Fruit fly (Drosophila melanogaster) whole organism, wandering third instar larva: ENCODE data around the gene Cyt-c1.
A peak's percentile ranks its signal among the peaks of the same experiment; 100 is the strongest.

Experiments used
- Abd-B ChIP-seq: fragments of >200 bp; optimal IDR thresholded peaks from 2 replicates; lab custom pipeline; 2017; ENCODE audit warnings: missing biosample characterization, missing genetic modification characterization
- CG32264 ChIP-seq: fragments of 200-800 bp; sonication (Bioruptor generic); optimal IDR thresholded peaks from 2 replicates; lab custom pipeline; 2016; ENCODE audit warnings: missing biosample characterization, missing genetic modification characterization
- CG9705 ChIP-seq: fragments of 200-800 bp; sonication (Bioruptor generic); optimal IDR thresholded peaks from 2 replicates; lab custom pipeline; 2018; ENCODE audit warnings: missing biosample characterization, mild to moderate bottlenecking, missing genetic modification characterization
- CrebA ChIP-seq: fragments of 200-800 bp; sonication (Bioruptor generic); optimal IDR thresholded peaks from 2 replicates; lab custom pipeline; 2016; ENCODE audit warnings: missing biosample characterization, mild to moderate bottlenecking, missing genetic modification characterization, borderline replicate concordance
- Dfd ChIP-seq: fragments of >200 bp; optimal IDR thresholded peaks from 2 replicates; lab custom pipeline; 2017; ENCODE audit warnings: missing biosample characterization, missing genetic modification characterization
- Dif ChIP-seq: fragments of 200-275, 200-300 bp; sonication (Bioruptor generic); optimal IDR thresholded peaks from 2 replicates; lab custom pipeline; 2018; ENCODE audit warnings: missing biosample characterization, missing genetic modification characterization; ENCODE audit not compliant: partially characterized antibody
- HLH106 ChIP-seq: fragments of 200-800 bp; optimal IDR thresholded peaks from 3 replicates; lab custom pipeline; 2019; ENCODE audit warnings: missing biosample characterization, mild to moderate bottlenecking, missing genetic modification characterization, moderate library complexity
- Hnf4 ChIP-seq: fragments of 200-800 bp; sonication (Bioruptor generic); optimal IDR thresholded peaks from 2 replicates; lab custom pipeline; 2016; ENCODE audit warnings: missing biosample characterization, mild to moderate bottlenecking, missing genetic modification characterization
- Hr78 ChIP-seq: fragments of >200 bp; optimal IDR thresholded peaks from 2 replicates; lab custom pipeline; 2017; ENCODE audit warnings: missing biosample characterization, missing genetic modification characterization
- Jra ChIP-seq: sonication (Bioruptor generic); optimal IDR thresholded peaks from 2 replicates; lab custom pipeline; 2016; ENCODE audit warnings: missing biosample characterization, missing genetic modification characterization
- Mio ChIP-seq: sonication (Bioruptor generic); optimal IDR thresholded peaks from 2 replicates; lab custom pipeline; 2016; ENCODE audit warnings: missing biosample characterization, missing genetic modification characterization
- Myc ChIP-seq: fragments of >200 bp; optimal IDR thresholded peaks from 2 replicates; lab custom pipeline; 2017
- N ChIP-seq: fragments of >200 bp; optimal IDR thresholded peaks from 2 replicates; lab custom pipeline; 2018; ENCODE audit warnings: missing biosample characterization, missing external identifiers, missing genetic modification characterization
- OdsH ChIP-seq: fragments of 200-800 bp; sonication (Bioruptor generic); optimal IDR thresholded peaks from 2 replicates; lab custom pipeline; 2016; ENCODE audit warnings: missing biosample characterization, mild to moderate bottlenecking, missing genetic modification characterization
- Rel ChIP-seq, 2 experiments: fragments of 200-800 bp; sonication (Bioruptor generic) in 1 of 2; optimal IDR thresholded peaks; 2 replicates in 1 of 2; 3 replicates in 1 of 2; lab custom pipeline; 2016 to 2019; ENCODE audit warnings: mild to moderate bottlenecking in 2 of 2, missing biosample characterization in 2 of 2, missing genetic modification characterization in 2 of 2, moderate library complexity in 1 of 2
- Sp1 ChIP-seq: fragments of 200-800 bp; sonication (Bioruptor generic); optimal IDR thresholded peaks from 3 replicates; lab custom pipeline; 2019; ENCODE audit warnings: missing biosample characterization, mild to moderate bottlenecking, missing genetic modification characterization, moderate library complexity
- Vsx2 ChIP-seq: fragments of 200-300, 225-300 bp; sonication (Bioruptor generic); optimal IDR thresholded peaks from 2 replicates; lab custom pipeline; 2018; ENCODE audit warnings: missing biosample characterization, missing genetic modification characterization; ENCODE audit not compliant: partially characterized antibody
- br ChIP-seq: fragments of 200-800 bp; sonication (Bioruptor generic); optimal IDR thresholded peaks from 2 replicates; lab custom pipeline; 2016; ENCODE audit warnings: missing biosample characterization, missing genetic modification characterization
- brk ChIP-seq: fragments of 200-800 bp; sonication (Bioruptor generic); optimal IDR thresholded peaks from 2 replicates; lab custom pipeline; 2016; ENCODE audit warnings: missing biosample characterization, mild to moderate bottlenecking, missing genetic modification characterization
- dl ChIP-seq, 2 experiments: fragments of 175-275, 200-275 bp in 1 of 2; fragments of 200-275 bp in 1 of 2; sonication (Bioruptor generic); optimal IDR thresholded peaks; lab custom pipeline; 2018; ENCODE audit warnings: mild to moderate bottlenecking in 2 of 2, missing biosample characterization in 2 of 2, missing genetic modification characterization in 2 of 2, moderate library complexity in 2 of 2; ENCODE audit not compliant: partially characterized antibody in 2 of 2, insufficient read depth in 1 of 2
- dmrt93B ChIP-seq: fragments of 200-800 bp; sonication (Bioruptor generic); optimal IDR thresholded peaks from 2 replicates; lab custom pipeline; 2018; ENCODE audit warnings: missing biosample characterization, mild to moderate bottlenecking, missing genetic modification characterization
- ey ChIP-seq: fragments of 200-800 bp; sonication (Bioruptor generic); optimal IDR thresholded peaks from 2 replicates; lab custom pipeline; 2016; ENCODE audit warnings: missing biosample characterization, missing genetic modification characterization
- foxo ChIP-seq, 2 experiments: fragments of 200-800 bp; sonication (Bioruptor generic); optimal IDR thresholded peaks; 2 replicates in 1 of 2; 3 replicates in 1 of 2; lab custom pipeline; 2016 to 2017; ENCODE audit warnings: missing biosample characterization in 2 of 2, missing genetic modification characterization in 2 of 2
- fru ChIP-seq: fragments of 200-800 bp; sonication (Bioruptor generic); optimal IDR thresholded peaks from 3 replicates; lab custom pipeline; 2016; ENCODE audit warnings: missing biosample characterization, mild to moderate bottlenecking, missing genetic modification characterization
- h ChIP-seq: fragments of 200-800 bp; sonication (Bioruptor generic); optimal IDR thresholded peaks from 3 replicates; lab custom pipeline; 2016; ENCODE audit warnings: missing biosample characterization, mild to moderate bottlenecking, missing genetic modification characterization
- jim ChIP-seq: fragments of 175-275, 200-325 bp; sonication (Bioruptor generic); optimal IDR thresholded peaks from 2 replicates; lab custom pipeline; 2016; ENCODE audit warnings: missing biosample characterization, mild to moderate bottlenecking, missing genetic modification characterization
- lola ChIP-seq: fragments of >200 bp; optimal IDR thresholded peaks from 2 replicates; lab custom pipeline; 2017; ENCODE audit warnings: missing biosample characterization, missing genetic modification characterization
- pan ChIP-seq: fragments of >200 bp; optimal IDR thresholded peaks from 2 replicates; lab custom pipeline; 2017
- psq ChIP-seq: fragments of 200-800 bp; sonication (Bioruptor generic); optimal IDR thresholded peaks from 3 replicates; lab custom pipeline; 2017; ENCODE audit warnings: missing biosample characterization, mild to moderate bottlenecking, missing genetic modification characterization, moderate library complexity
- rgr ChIP-seq: fragments of 200-800 bp; sonication (Bioruptor generic); optimal IDR thresholded peaks from 3 replicates; lab custom pipeline; 2016; ENCODE audit warnings: missing biosample characterization, mild to moderate bottlenecking, missing genetic modification characterization
- sage ChIP-seq: fragments of 200-800 bp; sonication (Bioruptor generic); optimal IDR thresholded peaks from 2 replicates; lab custom pipeline; 2016; ENCODE audit warnings: missing biosample characterization, mild to moderate bottlenecking, missing genetic modification characterization
- sv ChIP-seq: fragments of 200-800 bp; sonication (Bioruptor generic); optimal IDR thresholded peaks from 3 replicates; lab custom pipeline; 2016; ENCODE audit warnings: missing biosample characterization, missing genetic modification characterization
- tai ChIP-seq: sonication (Bioruptor generic); optimal IDR thresholded peaks from 2 replicates; lab custom pipeline; 2016; ENCODE audit warnings: missing biosample characterization, missing genetic modification characterization
- usp ChIP-seq: fragments of >200 bp; optimal IDR thresholded peaks from 2 replicates; lab custom pipeline; 2017; ENCODE audit warnings: missing biosample characterization, missing genetic modification characterization

Gene Cyt-c1

dm6 chr3L:5355823-5356049 lies 4.3 kb upstream of the Cyt-c1 start, which contains the start of gene lama:
Gene lama (minus strand): TSS chr3L:5355923.
- no peak for TF ChIP-seq CG32264 (GFP tag; lab: Kevin White, UChicago)
- no peak for TF ChIP-seq Hr78 (GFP tag; lab: Kevin White, UChicago)
- no peak for TF ChIP-seq tai (GFP tag; lab: Kevin White, UChicago)
- TF ChIP-seq lola (GFP tag; lab: Kevin White, UChicago): no peak
- TF ChIP-seq dmrt93B (GFP tag; lab: Kevin White, UChicago): no peak
- TF ChIP-seq Abd-B (GFP tag; lab: Kevin White, UChicago): no peak
- no peak for TF ChIP-seq fru (GFP tag; lab: Kevin White, UChicago)
- no peak for TF ChIP-seq Myc (lab: Kevin White, UChicago)
- no peak for TF ChIP-seq dl (GFP tag; optimal IDR thresholded peaks at IDR 0.05; lab: Kevin White, UChicago; ENCODE audit: insufficient read depth in 1 of 2, partially characterized antibody in 2 of 2)

DNA sequence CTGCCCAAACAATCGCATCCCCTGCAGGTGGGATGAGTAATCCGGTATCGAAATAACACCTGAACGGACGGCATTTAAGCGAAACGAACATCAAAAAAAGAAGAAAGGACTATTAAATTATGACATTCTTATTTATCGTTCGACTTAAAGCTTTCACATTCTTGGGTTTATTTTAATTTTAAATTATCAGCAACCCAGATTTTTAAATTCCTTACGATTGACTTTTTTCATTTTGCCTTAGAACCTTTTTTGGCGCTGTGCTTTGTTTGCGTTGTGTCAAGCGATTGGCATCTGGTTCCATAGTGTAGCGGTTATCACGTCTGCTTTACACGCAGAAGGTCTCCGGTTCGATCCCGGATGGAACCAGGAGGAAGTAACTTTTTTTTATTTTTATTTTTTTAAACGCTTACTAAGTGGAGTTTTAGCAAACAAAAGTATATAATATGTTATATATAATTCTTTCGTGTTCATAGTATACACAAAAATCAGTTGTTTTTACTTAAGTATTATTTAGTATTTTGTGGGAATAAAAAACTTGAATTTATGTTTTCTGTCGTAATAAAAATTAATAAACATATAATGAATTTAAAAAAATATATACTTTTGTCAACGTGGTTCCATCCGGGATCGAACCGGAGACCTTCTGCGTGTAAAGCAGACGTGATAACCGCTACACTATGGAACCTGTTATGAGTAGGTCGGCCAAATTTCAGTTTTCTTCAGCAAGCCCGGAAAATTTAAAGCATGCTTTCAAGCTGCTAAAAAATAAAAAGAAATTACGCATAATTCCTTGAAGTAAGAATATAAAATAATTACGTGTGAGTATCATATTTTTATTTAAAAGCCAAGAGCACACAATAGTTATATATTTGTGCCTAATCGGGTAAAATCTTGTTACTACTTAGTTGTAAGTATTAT lies 3.7 kb upstream of the Cyt-c1 start:
- TF ChIP-seq sage (GFP tag; lab: Kevin White, UChicago) (peak; percentile 7), brk (no peak)

dm6 chr3L:5359208-5360003 lies 605 bp upstream of the Cyt-c1 start, which contains the start of gene Klp64D:
Gene Klp64D (minus strand): TSS chr3L:5359392.
- TF ChIP-seq br (no peak), foxo (GFP tag; optimal IDR thresholded peaks at IDR 0.05; lab: Kevin White, UChicago) (peak in 1 of 2 experiments; percentile 48), Rel (GFP tag; optimal IDR thresholded peaks at IDR 0.05; lab: Kevin White, UChicago) (no peak), Rel (tag; optimal IDR thresholded peaks at IDR 0.05; lab: Kevin White, UChicago) (peak; percentile 98), brk (no peak), ey (GFP tag; lab: Kevin White, UChicago) (no peak), Sp1 (GFP tag; lab: Kevin White, UChicago) (peak; percentile 29), lola (GFP tag; lab: Kevin White, UChicago) (no peak), sage (GFP tag; lab: Kevin White, UChicago) (no peak), Jra (GFP tag; lab: Kevin White, UChicago) (no peak), h (GFP tag; lab: Kevin White, UChicago) (peak; percentile 37), Hr78 (GFP tag; lab: Kevin White, UChicago) (no peak), sv (GFP tag; lab: Kevin White, UChicago) (no peak), Abd-B (GFP tag; lab: Kevin White, UChicago) (no peak), CrebA (no peak), Hnf4 (GFP tag; lab: Kevin White, UChicago) (no peak), usp (no peak), N (no peak), HLH106 (tag; lab: Kevin White, UChicago) (peak; percentile 51), Vsx2 (GFP tag; lab: Kevin White, UChicago) (no peak), rgr (GFP tag; lab: Kevin White, UChicago) (peak; percentile 15), OdsH (GFP tag; lab: Kevin White, UChicago) (no peak), CG9705 (no peak), Dfd (GFP tag; lab: Kevin White, UChicago) (no peak), fru (GFP tag; lab: Kevin White, UChicago) (no peak), Myc (lab: Kevin White, UChicago) (no peak), psq (GFP tag; lab: Kevin White, UChicago) (no peak)

dm6 chr3L:5365164-5365879 lies 5.3 kb downstream of the Cyt-c1 start:
- TF ChIP-seq br (peak; percentile 31), sv (GFP tag; lab: Kevin White, UChicago) (peak; percentile 18), Hnf4 (GFP tag; lab: Kevin White, UChicago) (peak; percentile 60), Mio (GFP tag; lab: Kevin White, UChicago) (no peak), Dif (GFP tag; lab: Kevin White, UChicago) (no peak), jim (GFP tag; lab: Kevin White, UChicago) (no peak), Rel (GFP tag; optimal IDR thresholded peaks at IDR 0.05; lab: Kevin White, UChicago) (no peak), Rel (tag; optimal IDR thresholded peaks at IDR 0.05; lab: Kevin White, UChicago) (peak; percentile 13), HLH106 (tag; lab: Kevin White, UChicago) (no peak), OdsH (GFP tag; lab: Kevin White, UChicago) (peak; percentile 71), dl (GFP tag; optimal IDR thresholded peaks at IDR 0.05; lab: Kevin White, UChicago; ENCODE audit: insufficient read depth in 1 of 2, partially characterized antibody in 2 of 2) (no peak), lola (GFP tag; lab: Kevin White, UChicago) (no peak), Jra (GFP tag; lab: Kevin White, UChicago) (no peak), usp (no peak), tai (GFP tag; lab: Kevin White, UChicago) (no peak), Dfd (GFP tag; lab: Kevin White, UChicago) (no peak), dmrt93B (GFP tag; lab: Kevin White, UChicago) (no peak), CrebA (no peak), CG32264 (GFP tag; lab: Kevin White, UChicago) (no peak), ey (GFP tag; lab: Kevin White, UChicago) (peak; percentile 42), CG9705 (no peak), pan (lab: Kevin White, UChicago) (no peak), Myc (lab: Kevin White, UChicago) (no peak), foxo (GFP tag; optimal IDR thresholded peaks at IDR 0.05; lab: Kevin White, UChicago) (peak in 1 of 2 experiments; percentile 29), Vsx2 (GFP tag; lab: Kevin White, UChicago) (no peak), sage (GFP tag; lab: Kevin White, UChicago) (peak; percentile 22), Sp1 (GFP tag; lab: Kevin White, UChicago) (peak; percentile 13), psq (GFP tag; lab: Kevin White, UChicago) (peak; percentile 76), Hr78 (GFP tag; lab: Kevin White, UChicago) (no peak)
